Worm (Caenorhabditis elegans) whole organism, L2 larva: ENCODE results near the gene sma-10.

ENCODE experiments used
- C34F6.9 ChIP-seq: fragments of 150-350 bp; optimal IDR thresholded peaks from 2 replicates; lab custom pipeline; 2014; ENCODE audit warnings: missing biosample characterization, missing genetic modification characterization
- F13H6.1 ChIP-seq: sonication (generic microtip); optimal IDR thresholded peaks from 2 replicates; lab custom pipeline; 2016; ENCODE audit warnings: missing genetic modification characterization, missing compliant biosample characterization
- R02D3.7 ChIP-seq: fragments of 150-350 bp; optimal IDR thresholded peaks from 2 replicates; lab custom pipeline; 2014; ENCODE audit warnings: missing biosample characterization, missing genetic modification characterization
- Y55F3AM.14 ChIP-seq: fragments of 200-800 bp; sonication (Bioruptor generic); optimal IDR thresholded peaks from 2 replicates; lab custom pipeline; 2018; ENCODE audit warnings: mild to moderate bottlenecking, missing genetic modification characterization, missing compliant biosample characterization
- ZK546.5 ChIP-seq: sonication (generic microtip); optimal IDR thresholded peaks from 2 replicates; lab custom pipeline; 2017; ENCODE audit warnings: missing biosample characterization, missing genetic modification characterization
- aly-2 ChIP-seq: fragments of 150-350 bp; optimal IDR thresholded peaks from 2 replicates; lab custom pipeline; 2014; ENCODE audit warnings: missing biosample characterization, missing genetic modification characterization
- ama-1 ChIP-seq: fragments of 150-350 bp; optimal IDR thresholded peaks from 2 replicates; lab custom pipeline; 2018; ENCODE audit warnings: inconsistent platforms
- blmp-1 ChIP-seq: sonication (generic microtip); optimal IDR thresholded peaks from 2 replicates; lab custom pipeline; 2017; ENCODE audit warnings: missing genetic modification characterization, mild to moderate bottlenecking, missing compliant biosample characterization, antibody characterized with exemption, moderate library complexity; ENCODE audit not compliant: insufficient read depth
- crh-2 ChIP-seq: sonication (generic microtip); optimal IDR thresholded peaks from 2 replicates; lab custom pipeline; 2017; ENCODE audit warnings: missing biosample characterization, missing genetic modification characterization
- dmd-4 ChIP-seq: sonication (generic microtip); optimal IDR thresholded peaks from 2 replicates; lab custom pipeline; 2017; ENCODE audit warnings: missing biosample characterization, missing genetic modification characterization
- egl-27 ChIP-seq: sonication (generic microtip); optimal IDR thresholded peaks from 3 replicates; lab custom pipeline; 2017; ENCODE audit warnings: missing biosample characterization, missing genetic modification reagents, missing genetic modification characterization
- elt-1 ChIP-seq: fragments of 150-350 bp; optimal IDR thresholded peaks from 2 replicates; lab custom pipeline; 2014; ENCODE audit warnings: missing biosample characterization, missing genetic modification characterization
- lin-11 ChIP-seq: fragments of 150-350 bp; sonication (generic microtip); optimal IDR thresholded peaks from 2 replicates; lab custom pipeline; 2014; ENCODE audit warnings: missing biosample characterization, missing genetic modification characterization, inconsistent platforms, mixed read lengths
- lin-13 ChIP-seq: fragments of 150-350 bp; optimal IDR thresholded peaks from 2 replicates; lab custom pipeline; 2014; ENCODE audit warnings: missing biosample characterization, missing genetic modification reagents, missing genetic modification characterization
- lin-39 ChIP-seq: fragments of 150-350 bp; optimal IDR thresholded peaks from 2 replicates; lab custom pipeline; 2014; ENCODE audit warnings: missing biosample characterization, missing genetic modification reagents, missing genetic modification characterization
- lsy-2 ChIP-seq, 2 experiments: fragments of 150-350 bp in 1 of 2; sonication (generic microtip) in 1 of 2; optimal IDR thresholded peaks; 2 replicates each; lab custom pipeline; 2014 to 2017; ENCODE audit warnings: missing biosample characterization in 2 of 2, missing genetic modification characterization in 2 of 2
- mab-5 ChIP-seq: fragments of 150-350 bp; optimal IDR thresholded peaks from 2 replicates; lab custom pipeline; 2014; ENCODE audit warnings: missing biosample characterization, missing genetic modification characterization
- mbf-1 ChIP-seq: sonication (generic microtip); optimal IDR thresholded peaks from 2 replicates; lab custom pipeline; 2017; ENCODE audit warnings: missing biosample characterization, missing genetic modification characterization
- mdl-1 ChIP-seq, 2 experiments: fragments of 150-350 bp in 1 of 2; sonication (generic microtip) in 1 of 2; optimal IDR thresholded peaks; 2 replicates each; lab custom pipeline; 2017; ENCODE audit warnings: missing biosample characterization in 2 of 2, missing genetic modification characterization in 2 of 2
- nhr-10 ChIP-seq: sonication (generic microtip); optimal IDR thresholded peaks from 2 replicates; lab custom pipeline; 2017; ENCODE audit warnings: missing biosample characterization, missing genetic modification characterization
- nhr-11 ChIP-seq: fragments of 150-350 bp; optimal IDR thresholded peaks from 2 replicates; lab custom pipeline; 2014; ENCODE audit warnings: missing biosample characterization, missing genetic modification characterization
- nhr-129 ChIP-seq: fragments of 150-350 bp; optimal IDR thresholded peaks from 2 replicates; lab custom pipeline; 2014; ENCODE audit warnings: missing biosample characterization, missing genetic modification characterization
- nhr-21 ChIP-seq: fragments of 150-350 bp; optimal IDR thresholded peaks from 2 replicates; lab custom pipeline; 2014; ENCODE audit warnings: missing biosample characterization, missing genetic modification characterization
- nhr-23 ChIP-seq: fragments of 150-350 bp; optimal IDR thresholded peaks from 2 replicates; lab custom pipeline; 2014; ENCODE audit warnings: missing biosample characterization, missing genetic modification reagents, missing genetic modification characterization
- nhr-237 ChIP-seq: fragments of 150-350 bp; optimal IDR thresholded peaks from 2 replicates; lab custom pipeline; 2014; ENCODE audit warnings: missing biosample characterization, missing genetic modification characterization
- nhr-25 ChIP-seq: fragments of 150-350 bp; sonication (generic microtip); optimal IDR thresholded peaks from 3 replicates; lab custom pipeline; 2014; ENCODE audit warnings: missing biosample characterization, missing genetic modification characterization
- nhr-6 ChIP-seq: fragments of 150-350 bp; optimal IDR thresholded peaks from 2 replicates; lab custom pipeline; 2014; ENCODE audit warnings: missing biosample characterization, missing genetic modification characterization
- nhr-77 ChIP-seq: fragments of 150-350 bp; optimal IDR thresholded peaks from 2 replicates; lab custom pipeline; 2014; ENCODE audit warnings: missing biosample characterization, missing genetic modification characterization
- peb-1 ChIP-seq: fragments of 150-350 bp; optimal IDR thresholded peaks from 2 replicates; lab custom pipeline; 2014; ENCODE audit warnings: missing biosample characterization, missing genetic modification characterization
- skn-1 ChIP-seq: sonication (generic microtip); optimal IDR thresholded peaks from 2 replicates; lab custom pipeline; 2017; ENCODE audit warnings: missing biosample characterization, missing genetic modification characterization
- sma-3 ChIP-seq: sonication (generic microtip); optimal IDR thresholded peaks from 2 replicates; lab custom pipeline; 2016; ENCODE audit warnings: missing genetic modification reagents, missing genetic modification characterization, missing compliant biosample characterization
- sma-9 ChIP-seq, 2 experiments: fragments of 150-350 bp in 1 of 2; sonication (generic microtip) in 1 of 2; optimal IDR thresholded peaks; 2 replicates each; lab custom pipeline; 2014 to 2016; ENCODE audit warnings: missing genetic modification characterization in 2 of 2, mild to moderate bottlenecking in 1 of 2, missing biosample characterization in 1 of 2, missing compliant biosample characterization in 1 of 2, missing genetic modification reagents in 1 of 2, moderate library complexity in 1 of 2
- snpc-4 ChIP-seq: fragments of 150-350 bp; optimal IDR thresholded peaks from 2 replicates; lab custom pipeline; 2014; ENCODE audit warnings: missing biosample characterization, missing genetic modification characterization
- unc-55 ChIP-seq: fragments of 150-350 bp; sonication (generic microtip); optimal IDR thresholded peaks from 3 replicates; lab custom pipeline; 2014; ENCODE audit warnings: missing biosample characterization, missing genetic modification reagents, missing genetic modification characterization
- zag-1 ChIP-seq: fragments of 150-350 bp; optimal IDR thresholded peaks from 2 replicates; lab custom pipeline; 2014; ENCODE audit warnings: missing biosample characterization, missing genetic modification characterization
- ztf-1 ChIP-seq: fragments of 200-800 bp; sonication (Bioruptor generic); conservative IDR thresholded peaks from 2 replicates; pipeline ENCODE4 v1.3.6; 2022; ENCODE audit warnings: missing genetic modification characterization, missing compliant biosample characterization
- ztf-11 ChIP-seq: sonication (generic microtip); optimal IDR thresholded peaks from 2 replicates; lab custom pipeline; 2017; ENCODE audit warnings: missing biosample characterization, missing genetic modification characterization
- ztf-4 ChIP-seq: fragments of 150-350 bp; optimal IDR thresholded peaks from 2 replicates; lab custom pipeline; 2014; ENCODE audit warnings: missing biosample characterization, missing genetic modification characterization

sma-10 gene

ce11 chrIV:307205-307604, 33.0 kb downstream of the sma-10 start, which contains the start of gene swt-1:
TSS of gene swt-1 (plus strand) at chrIV:307505.
- no peak for TF ChIP-seq nhr-11 (tag; lab: Kevin White, UChicago)
- TF ChIP-seq lin-13 (GFP tag; lab: Kevin White, UChicago), result no peak
- no peak for TF ChIP-seq zag-1 (tag; lab: Kevin White, UChicago)
- no peak for TF ChIP-seq sma-3 (GFP tag; lab: Kevin White, UChicago)
- TF ChIP-seq nhr-129, result no peak
- no peak for TF ChIP-seq ama-1 (lab: Kevin White, UChicago)
- TF ChIP-seq elt-1, result no peak
- no peak for TF ChIP-seq ZK546.5 (tag; lab: Kevin White, UChicago)
- no peak for TF ChIP-seq aly-2 (tag; lab: Kevin White, UChicago)
- no peak for TF ChIP-seq nhr-25 (tag; lab: Kevin White, UChicago)
- no peak for TF ChIP-seq nhr-10 (tag; lab: Kevin White, UChicago)
- no peak for TF ChIP-seq lin-11 (tag; lab: Kevin White, UChicago)
- TF ChIP-seq lsy-2 (tag; optimal IDR thresholded peaks at IDR 0.05; lab: Kevin White, UChicago), result no peak
- no peak for TF ChIP-seq C34F6.9
- no peak for TF ChIP-seq blmp-1 (tag; lab: Kevin White, UChicago)
- no peak for TF ChIP-seq F13H6.1 (tag; lab: Kevin White, UChicago)
- TF ChIP-seq ztf-11 (tag; lab: Kevin White, UChicago), result no peak
- TF ChIP-seq mbf-1, result no peak
- no peak for TF ChIP-seq nhr-21 (tag; lab: Kevin White, UChicago)

ce11 chrIV:309526-309925, 35.3 kb downstream of the sma-10 start:
- peak; percentile 64 for TF ChIP-seq crh-2
- no peak for TF ChIP-seq peb-1
- TF ChIP-seq lsy-2 (tag; optimal IDR thresholded peaks at IDR 0.05; lab: Kevin White, UChicago), result peak in 1 of 2 experiments; percentile 5
- TF ChIP-seq blmp-1 (tag; lab: Kevin White, UChicago), result peak; percentile 47
- TF ChIP-seq ztf-1, result no peak
- TF ChIP-seq egl-27, result no peak
- TF ChIP-seq ZK546.5 (tag; lab: Kevin White, UChicago), result no peak
- peak; percentile 10 for TF ChIP-seq ztf-4 (tag; lab: Kevin White, UChicago)
- no peak for TF ChIP-seq snpc-4 (tag; lab: Kevin White, UChicago)
- TF ChIP-seq nhr-6 (tag; lab: Kevin White, UChicago), result peak; percentile 30
- no peak for TF ChIP-seq ama-1 (lab: Kevin White, UChicago)
- TF ChIP-seq nhr-11 (tag; lab: Kevin White, UChicago), result no peak
- TF ChIP-seq nhr-23, result no peak
- TF ChIP-seq nhr-25 (tag; lab: Kevin White, UChicago), result peak; percentile 81
- peak; percentile 85 for TF ChIP-seq sma-9 (GFP tag; optimal IDR thresholded peaks at IDR 0.05; lab: Kevin White, UChicago)
- no peak for TF ChIP-seq sma-9 (tag; optimal IDR thresholded peaks at IDR 0.05; lab: Kevin White, UChicago)
- TF ChIP-seq ztf-11 (tag; lab: Kevin White, UChicago), result no peak
- no peak for TF ChIP-seq nhr-21 (tag; lab: Kevin White, UChicago)
- TF ChIP-seq, all 48 proteins: peak for 7

- TF ChIP-seq Y55F3AM.14 (GFP tag; lab: Kevin White, UChicago) (no peak), egl-27 (no peak), zag-1 (tag; lab: Kevin White, UChicago) (no peak), nhr-11 (tag; lab: Kevin White, UChicago) (no peak), dmd-4 (no peak), ztf-11 (tag; lab: Kevin White, UChicago) (no peak), mab-5 (no peak), nhr-25 (tag; lab: Kevin White, UChicago) (no peak), nhr-23 (no peak), skn-1 (no peak), ztf-1 (no peak), mbf-1 (no peak), nhr-77 (tag; lab: Kevin White, UChicago) (no peak), R02D3.7 (tag; lab: Kevin White, UChicago) (no peak), lsy-2 (tag; optimal IDR thresholded peaks at IDR 0.05; lab: Kevin White, UChicago) (no peak), mdl-1 (tag; optimal IDR thresholded peaks at IDR 0.05; lab: Kevin White, UChicago) (no peak), lin-39 (no peak), nhr-237 (no peak), unc-55 (GFP tag; lab: Kevin White, UChicago) (no peak), sma-9 (GFP tag; optimal IDR thresholded peaks at IDR 0.05; lab: Kevin White, UChicago) (no peak), sma-9 (tag; optimal IDR thresholded peaks at IDR 0.05; lab: Kevin White, UChicago) (no peak)
Measured at ce11 chrIV:313615-314014, 39.4 kb downstream of the sma-10 start, which contains the start of gene snai-1. TSS of gene snai-1 (minus strand) at chrIV:313715.
